Worm (Caenorhabditis elegans) whole organism, L2 larva: ENCODE data around the gene C15C8.4.

Experiments used
- C34F6.9 ChIP-seq: fragments of 150-350 bp; optimal IDR thresholded peaks from 2 replicates; lab custom pipeline; 2014; ENCODE audit warnings: missing biosample characterization, missing genetic modification characterization
- F13H6.1 ChIP-seq: sonication (generic microtip); optimal IDR thresholded peaks from 2 replicates; lab custom pipeline; 2016; ENCODE audit warnings: missing genetic modification characterization, missing compliant biosample characterization
- R02D3.7 ChIP-seq: fragments of 150-350 bp; optimal IDR thresholded peaks from 2 replicates; lab custom pipeline; 2014; ENCODE audit warnings: missing biosample characterization, missing genetic modification characterization
- ZK546.5 ChIP-seq: sonication (generic microtip); optimal IDR thresholded peaks from 2 replicates; lab custom pipeline; 2017; ENCODE audit warnings: missing biosample characterization, missing genetic modification characterization
- alr-1 ChIP-seq: fragments of 150-350 bp; optimal IDR thresholded peaks from 2 replicates; lab custom pipeline; 2014; ENCODE audit warnings: missing biosample characterization, missing genetic modification characterization
- aly-2 ChIP-seq: fragments of 150-350 bp; optimal IDR thresholded peaks from 2 replicates; lab custom pipeline; 2014; ENCODE audit warnings: missing biosample characterization, missing genetic modification characterization
- ceh-82 ChIP-seq: fragments of 150-350 bp; optimal IDR thresholded peaks from 2 replicates; lab custom pipeline; 2014; ENCODE audit warnings: missing biosample characterization, missing genetic modification characterization
- crh-2 ChIP-seq: sonication (generic microtip); optimal IDR thresholded peaks from 2 replicates; lab custom pipeline; 2017; ENCODE audit warnings: missing biosample characterization, missing genetic modification characterization
- dmd-4 ChIP-seq: sonication (generic microtip); optimal IDR thresholded peaks from 2 replicates; lab custom pipeline; 2017; ENCODE audit warnings: missing biosample characterization, missing genetic modification characterization
- egl-27 ChIP-seq: sonication (generic microtip); optimal IDR thresholded peaks from 3 replicates; lab custom pipeline; 2017; ENCODE audit warnings: missing biosample characterization, missing genetic modification reagents, missing genetic modification characterization
- elt-3 ChIP-seq: sonication (generic microtip); optimal IDR thresholded peaks from 2 replicates; lab custom pipeline; 2017; ENCODE audit warnings: missing biosample characterization, missing genetic modification characterization
- fos-1 ChIP-seq: fragments of 150-350 bp; optimal IDR thresholded peaks from 2 replicates; lab custom pipeline; 2014; ENCODE audit warnings: missing biosample characterization, missing genetic modification characterization
- gmeb-1 ChIP-seq: fragments of 150-350 bp; optimal IDR thresholded peaks from 2 replicates; lab custom pipeline; 2014; ENCODE audit warnings: missing biosample characterization, missing genetic modification characterization
- lin-11 ChIP-seq: fragments of 150-350 bp; sonication (generic microtip); optimal IDR thresholded peaks from 2 replicates; lab custom pipeline; 2014; ENCODE audit warnings: missing biosample characterization, missing genetic modification characterization, inconsistent platforms, mixed read lengths
- lin-13 ChIP-seq: fragments of 150-350 bp; optimal IDR thresholded peaks from 2 replicates; lab custom pipeline; 2014; ENCODE audit warnings: missing biosample characterization, missing genetic modification reagents, missing genetic modification characterization
- lin-39 ChIP-seq: fragments of 150-350 bp; optimal IDR thresholded peaks from 2 replicates; lab custom pipeline; 2014; ENCODE audit warnings: missing biosample characterization, missing genetic modification reagents, missing genetic modification characterization
- lsy-2 ChIP-seq, 2 experiments: fragments of 150-350 bp in 1 of 2; sonication (generic microtip) in 1 of 2; optimal IDR thresholded peaks; 2 replicates each; lab custom pipeline; 2014 to 2017; ENCODE audit warnings: missing biosample characterization in 2 of 2, missing genetic modification characterization in 2 of 2
- mab-5 ChIP-seq: fragments of 150-350 bp; optimal IDR thresholded peaks from 2 replicates; lab custom pipeline; 2014; ENCODE audit warnings: missing biosample characterization, missing genetic modification characterization
- mbf-1 ChIP-seq: sonication (generic microtip); optimal IDR thresholded peaks from 2 replicates; lab custom pipeline; 2017; ENCODE audit warnings: missing biosample characterization, missing genetic modification characterization
- mdl-1 ChIP-seq, 2 experiments: fragments of 150-350 bp in 1 of 2; sonication (generic microtip) in 1 of 2; optimal IDR thresholded peaks; 2 replicates each; lab custom pipeline; 2017; ENCODE audit warnings: missing biosample characterization in 2 of 2, missing genetic modification characterization in 2 of 2
- nhr-10 ChIP-seq: sonication (generic microtip); optimal IDR thresholded peaks from 2 replicates; lab custom pipeline; 2017; ENCODE audit warnings: missing biosample characterization, missing genetic modification characterization
- nhr-11 ChIP-seq: fragments of 150-350 bp; optimal IDR thresholded peaks from 2 replicates; lab custom pipeline; 2014; ENCODE audit warnings: missing biosample characterization, missing genetic modification characterization
- nhr-12 ChIP-seq: fragments of 150-350 bp; optimal IDR thresholded peaks from 2 replicates; lab custom pipeline; 2014; ENCODE audit warnings: missing biosample characterization, missing genetic modification characterization
- nhr-129 ChIP-seq: fragments of 150-350 bp; optimal IDR thresholded peaks from 2 replicates; lab custom pipeline; 2014; ENCODE audit warnings: missing biosample characterization, missing genetic modification characterization
- nhr-21 ChIP-seq: fragments of 150-350 bp; optimal IDR thresholded peaks from 2 replicates; lab custom pipeline; 2014; ENCODE audit warnings: missing biosample characterization, missing genetic modification characterization
- nhr-23 ChIP-seq: fragments of 150-350 bp; optimal IDR thresholded peaks from 2 replicates; lab custom pipeline; 2014; ENCODE audit warnings: missing biosample characterization, missing genetic modification reagents, missing genetic modification characterization
- nhr-237 ChIP-seq: fragments of 150-350 bp; optimal IDR thresholded peaks from 2 replicates; lab custom pipeline; 2014; ENCODE audit warnings: missing biosample characterization, missing genetic modification characterization
- nhr-25 ChIP-seq: fragments of 150-350 bp; sonication (generic microtip); optimal IDR thresholded peaks from 3 replicates; lab custom pipeline; 2014; ENCODE audit warnings: missing biosample characterization, missing genetic modification characterization
- nhr-6 ChIP-seq: fragments of 150-350 bp; optimal IDR thresholded peaks from 2 replicates; lab custom pipeline; 2014; ENCODE audit warnings: missing biosample characterization, missing genetic modification characterization
- nhr-77 ChIP-seq: fragments of 150-350 bp; optimal IDR thresholded peaks from 2 replicates; lab custom pipeline; 2014; ENCODE audit warnings: missing biosample characterization, missing genetic modification characterization
- peb-1 ChIP-seq: fragments of 150-350 bp; optimal IDR thresholded peaks from 2 replicates; lab custom pipeline; 2014; ENCODE audit warnings: missing biosample characterization, missing genetic modification characterization
- skn-1 ChIP-seq: sonication (generic microtip); optimal IDR thresholded peaks from 2 replicates; lab custom pipeline; 2017; ENCODE audit warnings: missing biosample characterization, missing genetic modification characterization
- sma-3 ChIP-seq: sonication (generic microtip); optimal IDR thresholded peaks from 2 replicates; lab custom pipeline; 2016; ENCODE audit warnings: missing genetic modification reagents, missing genetic modification characterization, missing compliant biosample characterization
- sma-9 ChIP-seq, 2 experiments: fragments of 150-350 bp in 1 of 2; sonication (generic microtip) in 1 of 2; optimal IDR thresholded peaks; 2 replicates each; lab custom pipeline; 2014 to 2016; ENCODE audit warnings: missing genetic modification characterization in 2 of 2, mild to moderate bottlenecking in 1 of 2, missing biosample characterization in 1 of 2, missing compliant biosample characterization in 1 of 2, missing genetic modification reagents in 1 of 2, moderate library complexity in 1 of 2
- snpc-4 ChIP-seq: fragments of 150-350 bp; optimal IDR thresholded peaks from 2 replicates; lab custom pipeline; 2014; ENCODE audit warnings: missing biosample characterization, missing genetic modification characterization
- unc-39 ChIP-seq: fragments of 150-350 bp; optimal IDR thresholded peaks from 2 replicates; lab custom pipeline; 2014; ENCODE audit warnings: missing biosample characterization, missing genetic modification characterization
- unc-55 ChIP-seq: fragments of 150-350 bp; sonication (generic microtip); optimal IDR thresholded peaks from 3 replicates; lab custom pipeline; 2014; ENCODE audit warnings: missing biosample characterization, missing genetic modification reagents, missing genetic modification characterization
- unc-62 ChIP-seq: fragments of 150-350 bp; optimal IDR thresholded peaks from 2 replicates; lab custom pipeline; 2014; ENCODE audit warnings: missing biosample characterization, missing genetic modification reagents, missing genetic modification characterization
- zag-1 ChIP-seq: fragments of 150-350 bp; optimal IDR thresholded peaks from 2 replicates; lab custom pipeline; 2014; ENCODE audit warnings: missing biosample characterization, missing genetic modification characterization
- ztf-1 ChIP-seq: fragments of 200-800 bp; sonication (Bioruptor generic); conservative IDR thresholded peaks from 2 replicates; pipeline ENCODE4 v1.3.6; 2022; ENCODE audit warnings: missing genetic modification characterization, missing compliant biosample characterization
- ztf-11 ChIP-seq: sonication (generic microtip); optimal IDR thresholded peaks from 2 replicates; lab custom pipeline; 2017; ENCODE audit warnings: missing biosample characterization, missing genetic modification characterization
- ztf-4 ChIP-seq: fragments of 150-350 bp; optimal IDR thresholded peaks from 2 replicates; lab custom pipeline; 2014; ENCODE audit warnings: missing biosample characterization, missing genetic modification characterization

C15C8.4 gene

ce11 chrV:12787026-12787425 lies 39.8 kb upstream of the C15C8.4 start, which contains the start of gene fkb-4:
fkb-4 (minus strand) TSS chrV:12787126.
- TF ChIP-seq nhr-77, result no peak
- no peak for TF ChIP-seq mdl-1 (tag; optimal IDR thresholded peaks at IDR 0.05; lab: Kevin White, UChicago)
- TF ChIP-seq unc-39 (tag; lab: Kevin White, UChicago), result no peak
- TF ChIP-seq peb-1 (tag; lab: Kevin White, UChicago), result no peak
- TF ChIP-seq sma-9 (GFP tag; optimal IDR thresholded peaks at IDR 0.05; lab: Kevin White, UChicago), result no peak
- TF ChIP-seq sma-9 (tag; optimal IDR thresholded peaks at IDR 0.05; lab: Kevin White, UChicago), result no peak
- TF ChIP-seq gmeb-1 (tag; lab: Kevin White, UChicago), result no peak
- no peak for TF ChIP-seq nhr-10 (tag; lab: Kevin White, UChicago)

ce11 chrV:12786340-12786739 lies 39.1 kb upstream of the C15C8.4 start:
- no peak for TF ChIP-seq nhr-237 (tag; lab: Kevin White, UChicago)
- TF ChIP-seq nhr-21 (tag; lab: Kevin White, UChicago), result no peak
- no peak for TF ChIP-seq dmd-4
- TF ChIP-seq ztf-11, result no peak
- TF ChIP-seq nhr-12 (tag; lab: Kevin White, UChicago), result no peak
- TF ChIP-seq crh-2 (tag; lab: Kevin White, UChicago), result no peak
- no peak for TF ChIP-seq unc-39 (tag; lab: Kevin White, UChicago)
- TF ChIP-seq, all 48 proteins: peak for 0

- TF ChIP-seq sma-3 (GFP tag; lab: Kevin White, UChicago), result no peak
- TF ChIP-seq ztf-4 (tag; lab: Kevin White, UChicago), result no peak
- no peak for TF ChIP-seq F13H6.1 (tag; lab: Kevin White, UChicago)
- TF ChIP-seq nhr-77, result no peak
- TF ChIP-seq fos-1 (tag; lab: Kevin White, UChicago), result no peak
- TF ChIP-seq mab-5 (tag; lab: Kevin White, UChicago), result no peak
- no peak for TF ChIP-seq ZK546.5 (tag; lab: Kevin White, UChicago)
- TF ChIP-seq nhr-25 (tag; lab: Kevin White, UChicago), result no peak
Measured at ce11 chrV:12784861-12785260, 37.6 kb upstream of the C15C8.4 start, which contains the start of gene sre-20. sre-20 (minus strand) TSS chrV:12784961.

- TF ChIP-seq unc-39 (tag; lab: Kevin White, UChicago), result no peak
- no peak for TF ChIP-seq snpc-4
- TF ChIP-seq C34F6.9 (tag; lab: Kevin White, UChicago), result peak; percentile 38
- no peak for TF ChIP-seq nhr-23 (tag; lab: Kevin White, UChicago)
- peak; percentile 53 for TF ChIP-seq sma-9 (GFP tag; optimal IDR thresholded peaks at IDR 0.05; lab: Kevin White, UChicago)
- TF ChIP-seq sma-9 (tag; optimal IDR thresholded peaks at IDR 0.05; lab: Kevin White, UChicago), result no peak
- TF ChIP-seq elt-3, result no peak
- peak; percentile 39 for TF ChIP-seq gmeb-1 (tag; lab: Kevin White, UChicago)
- no peak for TF ChIP-seq mbf-1 (tag; lab: Kevin White, UChicago)
- no peak for TF ChIP-seq egl-27
- TF ChIP-seq fos-1 (tag; lab: Kevin White, UChicago), result peak; percentile 45
- TF ChIP-seq mab-5 (tag; lab: Kevin White, UChicago), result no peak
- no peak for TF ChIP-seq peb-1 (tag; lab: Kevin White, UChicago)
- TF ChIP-seq nhr-129 (tag; lab: Kevin White, UChicago), result peak; percentile 70
- no peak for TF ChIP-seq mdl-1 (tag; optimal IDR thresholded peaks at IDR 0.05; lab: Kevin White, UChicago)
- no peak for TF ChIP-seq nhr-10 (tag; lab: Kevin White, UChicago)
- no peak for TF ChIP-seq skn-1 (tag; lab: Kevin White, UChicago)
- TF ChIP-seq lsy-2 (tag; optimal IDR thresholded peaks at IDR 0.05; lab: Kevin White, UChicago), result peak in 1 of 2 experiments; percentile 5
- peak; percentile 18 for TF ChIP-seq lin-13
- TF ChIP-seq nhr-25 (tag; lab: Kevin White, UChicago), result no peak
- TF ChIP-seq unc-55, result no peak
- peak; percentile 49 for TF ChIP-seq sma-3 (GFP tag; lab: Kevin White, UChicago)
- TF ChIP-seq R02D3.7, result no peak
- no peak for TF ChIP-seq nhr-77
- no peak for TF ChIP-seq nhr-12 (tag; lab: Kevin White, UChicago)
- no peak for TF ChIP-seq lin-11 (tag; lab: Kevin White, UChicago)
- no peak for TF ChIP-seq unc-62 (GFP tag; lab: Kevin White, UChicago)
- TF ChIP-seq ceh-82 (tag; lab: Kevin White, UChicago), result no peak
- TF ChIP-seq zag-1 (tag; lab: Kevin White, UChicago), result no peak
- no peak for TF ChIP-seq aly-2 (tag; lab: Kevin White, UChicago)
- TF ChIP-seq F13H6.1 (tag; lab: Kevin White, UChicago), result peak; percentile 10
- TF ChIP-seq ztf-4 (tag; lab: Kevin White, UChicago), result no peak
- TF ChIP-seq nhr-237 (tag; lab: Kevin White, UChicago), result no peak
- no peak for TF ChIP-seq ztf-11
- no peak for TF ChIP-seq nhr-6 (tag; lab: Kevin White, UChicago)
- TF ChIP-seq alr-1, result no peak
- no peak for TF ChIP-seq ztf-1
- no peak for TF ChIP-seq nhr-11 (tag; lab: Kevin White, UChicago)
- TF ChIP-seq crh-2 (tag; lab: Kevin White, UChicago), result peak; percentile 18
- TF ChIP-seq lin-39 (tag; lab: Kevin White, UChicago), result no peak
Measured at ce11 chrV:12780248-12780647, 33.0 kb upstream of the C15C8.4 start.
